Worm (Caenorhabditis elegans) whole organism, L4/young adult: Measurements from ENCODE around the gene K08B12.3.

ENCODE experiments used
- W03F9.2 ChIP-seq: fragments of 150-350 bp; optimal IDR thresholded peaks from 2 replicates; lab custom pipeline; 2014; ENCODE audit warnings: missing biosample characterization, missing genetic modification characterization
- him-1 ChIP-seq: sonication (generic microtip); optimal IDR thresholded peaks from 2 replicates; lab custom pipeline; 2016; ENCODE audit warnings: missing genotype, missing genetic modification reagents, missing genetic modification characterization, missing compliant biosample characterization

DNA sequence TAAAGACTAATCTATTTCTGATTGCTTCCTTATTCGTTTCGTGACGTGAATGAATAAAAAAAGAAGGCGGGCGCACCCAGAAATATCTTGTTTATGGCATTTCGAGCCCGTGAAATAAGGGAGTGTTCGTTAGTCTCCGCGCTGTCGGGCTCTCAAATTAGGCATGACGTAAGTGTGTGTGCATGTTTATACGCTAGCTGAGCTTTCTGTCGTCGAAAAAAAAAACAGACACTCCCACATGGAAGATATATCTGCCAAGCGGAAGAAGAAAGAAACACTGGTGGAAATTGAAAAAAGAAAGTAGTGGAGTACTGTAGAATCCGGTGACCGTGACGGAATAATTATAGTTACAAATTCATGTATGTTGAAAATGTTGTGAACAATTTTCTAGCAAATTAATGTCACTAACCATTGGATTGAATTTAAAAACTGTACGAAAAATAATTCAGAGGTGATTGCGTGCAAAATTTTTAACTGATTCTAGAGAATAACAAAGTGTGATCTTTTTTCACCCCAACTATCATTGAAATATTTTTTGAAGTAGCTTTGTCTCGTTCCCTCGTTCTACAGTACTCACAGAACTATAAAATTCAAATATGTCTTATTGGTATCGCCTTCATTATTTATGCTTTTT, 9.9 kb upstream of the K08B12.3 start:
- TF ChIP-seq W03F9.2 (tag; lab: Kevin White, UChicago) = no peak
- TF ChIP-seq him-1 (tag; lab: Kevin White, UChicago) = no peak
